Worm (Caenorhabditis elegans) whole organism, young adult: ENCODE results near the gene pqn-53.

Experiments
- B0019.2 ChIP-seq: fragments of 200-800 bp; sonication (Bioruptor generic); conservative IDR thresholded peaks from 2 replicates; pipeline ENCODE4 v1.3.6; 2022; ENCODE audit warnings: missing genetic modification reagents, missing genetic modification characterization, missing compliant biosample characterization
- F23B12.7 ChIP-seq: sonication (generic microtip); optimal IDR thresholded peaks from 2 replicates; lab custom pipeline; 2017; ENCODE audit warnings: missing genetic modification characterization, mild to moderate bottlenecking, missing compliant biosample characterization, antibody characterized with exemption, moderate library complexity; ENCODE audit not compliant: insufficient read depth
- F33H1.4 ChIP-seq: fragments of 200-800 bp; sonication (Bioruptor generic); IDR thresholded peaks from 2 replicates; pipeline ENCODE4 v1.3.6; 2022; ENCODE audit warnings: missing genetic modification reagents, missing genetic modification characterization, missing compliant biosample characterization
- K12H6.12 ChIP-seq: fragments of 200-800 bp; sonication (Bioruptor generic); optimal IDR thresholded peaks from 2 replicates; lab custom pipeline; 2018; ENCODE audit warnings: mild to moderate bottlenecking, missing genetic modification characterization, missing compliant biosample characterization
- T26A5.8 ChIP-seq: sonication (generic microtip); optimal IDR thresholded peaks from 2 replicates; lab custom pipeline; 2016; ENCODE audit warnings: missing genetic modification characterization, missing compliant biosample characterization
- Y53F4B.3 ChIP-seq: fragments of 200-800 bp; sonication (Bioruptor generic); IDR thresholded peaks from 2 replicates; pipeline ENCODE4 v1.3.6; 2022; ENCODE audit warnings: missing genetic modification reagents, missing genetic modification characterization, missing compliant biosample characterization
- ama-1 ChIP-seq, 3 experiments: fragments of 150-350 bp in 1 of 3; sonication (generic microtip) in 2 of 3; optimal IDR thresholded peaks; 2 replicates each; lab custom pipeline; 2014 to 2018; ENCODE audit warnings: missing biosample characterization in 2 of 3, missing genetic modification characterization in 2 of 3, missing genetic modification reagents in 2 of 3
- aptf-3 ChIP-seq: fragments of 200-800 bp; sonication (Bioruptor generic); IDR thresholded peaks from 2 replicates; pipeline ENCODE4 v1.3.6; 2022; ENCODE audit warnings: missing genetic modification characterization, missing compliant biosample characterization
- athp-1 ChIP-seq: sonication (generic microtip); optimal IDR thresholded peaks from 2 replicates; lab custom pipeline; 2017; ENCODE audit warnings: mild to moderate bottlenecking, missing genetic modification characterization, missing compliant biosample characterization
- attf-3 ChIP-seq: fragments of 200-800 bp; sonication (Bioruptor generic); conservative IDR thresholded peaks from 2 replicates; pipeline ENCODE4 v1.3.6; 2022; ENCODE audit warnings: missing genetic modification reagents, missing genetic modification characterization, missing compliant biosample characterization
- attf-5 ChIP-seq: fragments of 200-800 bp; sonication (Bioruptor generic); optimal IDR thresholded peaks from 2 replicates; lab custom pipeline; 2018; ENCODE audit warnings: mild to moderate bottlenecking, missing genetic modification characterization, missing compliant biosample characterization
- cebp-2 ChIP-seq: fragments of 200-800 bp; sonication (Bioruptor generic); IDR thresholded peaks from 2 replicates; pipeline ENCODE4 v1.3.6; 2022; ENCODE audit warnings: missing genetic modification characterization, missing compliant biosample characterization
- ceh-58 ChIP-seq: fragments of 200-800 bp; sonication (Bioruptor generic); IDR thresholded peaks from 2 replicates; pipeline ENCODE4 v1.3.6; 2022; ENCODE audit warnings: missing genetic modification characterization, missing compliant biosample characterization
- chd-7 ChIP-seq: sonication (generic microtip); optimal IDR thresholded peaks from 2 replicates; lab custom pipeline; 2016; ENCODE audit warnings: mild to moderate bottlenecking, missing genetic modification characterization, moderate library complexity, missing compliant biosample characterization
- dpl-1 ChIP-seq: fragments of 150-350 bp; optimal IDR thresholded peaks from 2 replicates; lab custom pipeline; 2014; ENCODE audit warnings: missing biosample characterization, missing genetic modification reagents, missing genetic modification characterization
- egl-18 ChIP-seq: fragments of 200-800 bp; sonication (Bioruptor generic); IDR thresholded peaks from 2 replicates; pipeline ENCODE4 v1.3.6; 2022; ENCODE audit warnings: missing genetic modification reagents, missing genetic modification characterization, missing compliant biosample characterization
- egrh-3 ChIP-seq: fragments of 200-800 bp; sonication (Bioruptor generic); IDR thresholded peaks from 2 replicates; pipeline ENCODE4 v1.3.6; 2022; ENCODE audit warnings: missing genetic modification reagents, missing genetic modification characterization, missing compliant biosample characterization
- him-1 ChIP-seq: sonication (generic microtip); optimal IDR thresholded peaks from 2 replicates; lab custom pipeline; 2016; ENCODE audit warnings: missing genotype, missing genetic modification reagents, missing genetic modification characterization, missing compliant biosample characterization
- hmg-1.2 ChIP-seq: fragments of 200-800 bp; sonication (Bioruptor generic); IDR thresholded peaks from 2 replicates; pipeline ENCODE4 v1.3.6; 2022; ENCODE audit warnings: missing genetic modification reagents, missing genetic modification characterization, missing compliant biosample characterization
- lin-35 ChIP-seq, 3 experiments: fragments of 150-350 bp in 2 of 3; sonication (generic microtip) in 1 of 3; optimal IDR thresholded peaks; 2 replicates each; lab custom pipeline; 2014 to 2018; ENCODE audit warnings: missing biosample characterization in 3 of 3, missing genetic modification characterization in 3 of 3, missing genetic modification reagents in 3 of 3
- lin-54 ChIP-seq: fragments of 200-800 bp; sonication (Bioruptor generic); optimal IDR thresholded peaks from 2 replicates; lab custom pipeline; 2018; ENCODE audit warnings: mild to moderate bottlenecking, missing genetic modification characterization, missing compliant biosample characterization
- lir-1 ChIP-seq: fragments of 200-800 bp; sonication (Bioruptor generic); conservative IDR thresholded peaks from 2 replicates; pipeline ENCODE4 v1.3.6; 2022; ENCODE audit warnings: missing genetic modification reagents, missing genetic modification characterization, missing compliant biosample characterization
- lsl-1 ChIP-seq: fragments of 200-800 bp; sonication (Bioruptor generic); optimal IDR thresholded peaks from 2 replicates; lab custom pipeline; 2018; ENCODE audit warnings: mild to moderate bottlenecking, missing genetic modification characterization, moderate library complexity, missing compliant biosample characterization
- madf-6 ChIP-seq: fragments of 200-800 bp; sonication (Bioruptor generic); IDR thresholded peaks from 2 replicates; pipeline ENCODE4 v1.3.6; 2022; ENCODE audit warnings: missing genetic modification reagents, missing genetic modification characterization, missing compliant biosample characterization
- mcd-1 ChIP-seq: fragments of 200-800 bp; sonication (Bioruptor generic); IDR thresholded peaks from 2 replicates; pipeline ENCODE4 v1.3.6; 2022; ENCODE audit warnings: missing genetic modification reagents, missing genetic modification characterization, missing compliant biosample characterization
- nfya-1 ChIP-seq: sonication (generic microtip); optimal IDR thresholded peaks from 2 replicates; lab custom pipeline; 2017; ENCODE audit warnings: antibody characterized with exemption, missing compliant biosample characterization, missing genetic modification characterization, borderline replicate concordance; ENCODE audit not compliant: insufficient read depth
- nfyb-1 ChIP-seq: fragments of 200-800 bp; sonication (Bioruptor generic); IDR thresholded peaks from 2 replicates; pipeline ENCODE4 v1.3.6; 2022; ENCODE audit warnings: missing genetic modification reagents, missing genetic modification characterization, missing compliant biosample characterization
- nhr-80 ChIP-seq: sonication (generic microtip); optimal IDR thresholded peaks from 2 replicates; lab custom pipeline; 2016; ENCODE audit warnings: missing genetic modification characterization, missing compliant biosample characterization
- repo-1 ChIP-seq: sonication (generic microtip); optimal IDR thresholded peaks from 2 replicates; lab custom pipeline; 2017; ENCODE audit warnings: mild to moderate bottlenecking, missing genetic modification characterization, missing compliant biosample characterization
- rpc-1 ChIP-seq, 2 experiments: fragments of 150-350 bp in 1 of 2; sonication (generic microtip) in 1 of 2; optimal IDR thresholded peaks; 2 replicates each; lab custom pipeline; 2014 to 2018; ENCODE audit warnings: missing biosample characterization in 1 of 2, missing genetic modification characterization in 1 of 2, missing genetic modification reagents in 1 of 2, missing genotype in 1 of 2
- snpc-3.4 ChIP-seq: sonication (generic microtip); optimal IDR thresholded peaks from 2 replicates; lab custom pipeline; 2017; ENCODE audit warnings: missing genetic modification characterization, mild to moderate bottlenecking, missing compliant biosample characterization, antibody characterized with exemption, moderate library complexity, missing genotype, missing genetic modification reagents
- sptf-2 ChIP-seq: fragments of 200-800 bp; sonication (Bioruptor generic); optimal IDR thresholded peaks from 2 replicates; lab custom pipeline; 2018; ENCODE audit warnings: mild to moderate bottlenecking, missing genetic modification characterization, missing compliant biosample characterization
- tbp1 ChIP-seq: fragments of 200-800 bp; sonication (Bioruptor generic); optimal IDR thresholded peaks from 2 replicates; lab custom pipeline; 2018; ENCODE audit warnings: mild to moderate bottlenecking, missing genetic modification characterization, missing compliant biosample characterization
- zfh-2 ChIP-seq: fragments of 200-800 bp; sonication (Bioruptor generic); conservative IDR thresholded peaks from 2 replicates; pipeline ENCODE4 v1.3.6; 2022; ENCODE audit warnings: missing genetic modification reagents, missing genetic modification characterization, missing compliant biosample characterization
- ztf-25 ChIP-seq: fragments of 200-800 bp; sonication (Bioruptor generic); IDR thresholded peaks from 2 replicates; pipeline ENCODE4 v1.3.6; 2022; ENCODE audit warnings: missing genetic modification reagents, missing genetic modification characterization, missing compliant biosample characterization

pqn-53 gene

ce11 chrV:12040823-12041606 is 24.2 kb downstream of the pqn-53 start, which contains the start of the genes kup-1 and F10C2.4 (continued):
- no peak for TF ChIP-seq tbp1 (GFP tag; lab: Kevin White, UChicago)
- TF ChIP-seq lsl-1 (GFP tag; lab: Kevin White, UChicago): peak; percentile 21
- peak; percentile 14 for TF ChIP-seq athp-1
- no peak for TF ChIP-seq ceh-58 (GFP tag; lab: Robert Waterston, UW)
- peak; percentile 60; the same call in 1 of the 2 replicates for TF ChIP-seq madf-6
- no peak for TF ChIP-seq ztf-25 (GFP tag; lab: Robert Waterston, UW)
- no peak for TF ChIP-seq lir-1 (GFP tag; lab: Robert Waterston, UW)
- peak; percentile 81 for TF ChIP-seq dpl-1 (GFP tag; lab: Kevin White, UChicago)
- TF ChIP-seq nfya-1 (tag; lab: Kevin White, UChicago): no peak
- no peak for TF ChIP-seq hmg-1.2 (GFP tag; lab: Robert Waterston, UW)
- no peak for TF ChIP-seq aptf-3 (GFP tag; lab: Robert Waterston, UW)
- peak; percentile 86 for TF ChIP-seq attf-5 (GFP tag; lab: Kevin White, UChicago)
- peak; percentile 88 for TF ChIP-seq lin-54 (GFP tag; lab: Kevin White, UChicago)
- TF ChIP-seq snpc-3.4: peak; percentile 39
- TF ChIP-seq egrh-3 (GFP tag; lab: Robert Waterston, UW): no peak
- TF ChIP-seq sptf-2 (GFP tag; lab: Kevin White, UChicago): no peak
- no peak for TF ChIP-seq rpc-1 (optimal IDR thresholded peaks at IDR 0.05; lab: Kevin White, UChicago)
- no peak for TF ChIP-seq rpc-1 (tag; optimal IDR thresholded peaks at IDR 0.05; lab: Kevin White, UChicago)
- TF ChIP-seq lin-35 (GFP tag; optimal IDR thresholded peaks at IDR 0.05; lab: Kevin White, UChicago): peak in 1 of 3 experiments; percentile 55
- TF ChIP-seq nhr-80 (tag; lab: Kevin White, UChicago): no peak
- no peak for TF ChIP-seq F23B12.7 (tag; lab: Kevin White, UChicago)
- TF ChIP-seq him-1 (tag; lab: Kevin White, UChicago): no peak
- no peak for TF ChIP-seq repo-1 (tag; lab: Kevin White, UChicago)
- TF ChIP-seq chd-7 (tag; lab: Kevin White, UChicago): no peak
- TF ChIP-seq mcd-1 (GFP tag; lab: Robert Waterston, UW): peak; percentile 85
- TF ChIP-seq B0019.2 (GFP tag; lab: Robert Waterston, UW): no peak
- no peak for TF ChIP-seq T26A5.8 (tag; lab: Kevin White, UChicago)
- TF ChIP-seq F33H1.4: peak; percentile 11; the same call in 1 of the 2 replicates
- TF ChIP-seq ama-1 (optimal IDR thresholded peaks at IDR 0.05; lab: Kevin White, UChicago): no peak
- no peak for TF ChIP-seq ama-1 (GFP tag; optimal IDR thresholded peaks at IDR 0.05; lab: Kevin White, UChicago)
- TF ChIP-seq, all 124 proteins: peak for 13

ce11 chrV:12039755-12040154 is 25.4 kb downstream of the pqn-53 start:
- no peak for TF ChIP-seq attf-3 (GFP tag; lab: Robert Waterston, UW)
- no peak for TF ChIP-seq Y53F4B.3 (GFP tag; lab: Robert Waterston, UW)
- peak; percentile 84 for TF ChIP-seq zfh-2
- 0 out of 2 replicates have a peak, but pooled peaks have one; percentile 40 for TF ChIP-seq cebp-2 (GFP tag; lab: Robert Waterston, UW)
- TF ChIP-seq tbp1 (GFP tag; lab: Kevin White, UChicago): no peak
- TF ChIP-seq nfyb-1 (GFP tag; lab: Robert Waterston, UW): 0 out of 2 replicates have a peak, but pooled peaks have one; percentile 25
- 0 out of 2 replicates have a peak, but pooled peaks have one; percentile 23 for TF ChIP-seq mcd-1 (GFP tag; lab: Robert Waterston, UW)
- no peak for TF ChIP-seq egl-18 (GFP tag; lab: Robert Waterston, UW)
- TF ChIP-seq K12H6.12 (tag; lab: Kevin White, UChicago): no peak
